Worm (Caenorhabditis elegans) whole organism, young adult: ENCODE measurements around the gene C26B9.5.

Experiments used
- F23B12.7 ChIP-seq: sonication (generic microtip); optimal IDR thresholded peaks from 2 replicates; lab custom pipeline; 2017; ENCODE audit warnings: missing genetic modification characterization, mild to moderate bottlenecking, missing compliant biosample characterization, antibody characterized with exemption, moderate library complexity; ENCODE audit not compliant: insufficient read depth
- ama-1 ChIP-seq, 3 experiments: fragments of 150-350 bp in 1 of 3; sonication (generic microtip) in 2 of 3; optimal IDR thresholded peaks; 2 replicates each; lab custom pipeline; 2014 to 2018; ENCODE audit warnings: missing biosample characterization in 2 of 3, missing genetic modification characterization in 2 of 3, missing genetic modification reagents in 2 of 3
- bed-1 ChIP-seq: fragments of 200-800 bp; sonication (Bioruptor generic); IDR thresholded peaks from 2 replicates; pipeline ENCODE4 v1.3.6; 2022; ENCODE audit warnings: missing genetic modification reagents, missing genetic modification characterization, missing compliant biosample characterization
- dpff-1 ChIP-seq: sonication (generic microtip); optimal IDR thresholded peaks from 2 replicates; lab custom pipeline; 2017; ENCODE audit warnings: mild to moderate bottlenecking, missing genetic modification characterization, missing compliant biosample characterization
- dpl-1 ChIP-seq: fragments of 150-350 bp; optimal IDR thresholded peaks from 2 replicates; lab custom pipeline; 2014; ENCODE audit warnings: missing biosample characterization, missing genetic modification reagents, missing genetic modification characterization
- ets-4 ChIP-seq: fragments of 200-800 bp; sonication (Bioruptor generic); optimal IDR thresholded peaks from 2 replicates; lab custom pipeline; 2018; ENCODE audit warnings: mild to moderate bottlenecking, missing genetic modification characterization, missing compliant biosample characterization
- hsf-1 ChIP-seq: fragments of 200-800 bp; sonication (Bioruptor generic); IDR thresholded peaks from 2 replicates; pipeline ENCODE4 v1.3.6; 2022; ENCODE audit warnings: missing genetic modification reagents, missing genetic modification characterization, missing compliant biosample characterization
- lag-1 ChIP-seq: fragments of 200-800 bp; sonication (Bioruptor generic); IDR thresholded peaks from 2 replicates; pipeline ENCODE4 v1.3.6; 2022; ENCODE audit warnings: missing genetic modification reagents, missing genetic modification characterization, missing compliant biosample characterization
- madf-8 ChIP-seq: fragments of 200-800 bp; sonication (Bioruptor generic); conservative IDR thresholded peaks from 2 replicates; pipeline ENCODE4 v1.3.6; 2022; ENCODE audit warnings: missing genetic modification reagents, missing genetic modification characterization, missing compliant biosample characterization
- pha-4 ChIP-seq: fragments of 150-350 bp; sonication (generic microtip); optimal IDR thresholded peaks from 2 replicates; lab custom pipeline; 2014; ENCODE audit warnings: missing biosample characterization, missing genetic modification reagents, missing genetic modification characterization
- ztf-22 ChIP-seq: fragments of 200-800 bp; sonication (Bioruptor generic); optimal IDR thresholded peaks from 2 replicates; lab custom pipeline; 2018; ENCODE audit warnings: mild to moderate bottlenecking, missing genetic modification characterization, moderate library complexity, missing compliant biosample characterization
- ztf-28 ChIP-seq: fragments of 200-800 bp; sonication (Bioruptor generic); IDR thresholded peaks from 2 replicates; pipeline ENCODE4 v1.3.6; 2022; ENCODE audit warnings: missing genetic modification reagents, missing genetic modification characterization, missing compliant biosample characterization

DNA sequence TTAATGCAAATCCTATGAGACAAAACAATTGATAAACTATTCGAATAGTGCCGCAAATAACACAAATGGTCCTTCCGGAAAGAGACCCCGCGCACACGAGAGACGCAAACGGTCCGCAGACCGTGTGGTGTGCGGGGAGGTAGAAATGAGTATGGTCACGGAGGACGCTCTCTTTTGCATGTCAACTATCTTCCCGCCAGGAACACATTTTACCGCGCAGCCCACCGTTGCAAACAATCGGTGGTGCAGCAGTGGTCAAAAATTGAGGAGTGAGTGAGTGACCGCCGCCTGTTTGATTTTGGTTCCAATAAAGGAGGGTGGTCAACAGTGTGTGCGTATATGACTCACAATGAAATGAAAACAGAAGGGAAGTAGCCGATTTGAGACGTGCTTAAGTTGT lies 31.4 kb downstream of the C26B9.5 start:
- TF ChIP-seq ztf-28 (GFP tag; lab: Robert Waterston, UW) (no peak), bed-1 (GFP tag; lab: Robert Waterston, UW) (no peak), ama-1 (optimal IDR thresholded peaks at IDR 0.05; lab: Kevin White, UChicago) (no peak), ama-1 (GFP tag; optimal IDR thresholded peaks at IDR 0.05; lab: Kevin White, UChicago) (no peak), F23B12.7 (tag; lab: Kevin White, UChicago) (no peak), hsf-1 (GFP tag; lab: Robert Waterston, UW) (no peak), dpff-1 (tag; lab: Kevin White, UChicago) (no peak), madf-8 (GFP tag; lab: Robert Waterston, UW) (peak; percentile 15; the same call in 1 of the 2 replicates), lag-1 (no peak), ztf-22 (GFP tag; lab: Kevin White, UChicago) (no peak), dpl-1 (GFP tag; lab: Kevin White, UChicago) (peak; percentile 18), ets-4 (no peak), pha-4 (tag; lab: Kevin White, UChicago) (no peak)
